Fruit fly (Drosophila melanogaster) whole organism, pupa: Measurements from ENCODE around the gene Glut3.
A peak's percentile ranks its signal among the peaks of the same experiment; 100 is the strongest.

Source experiments
- CG10348 ChIP-seq: fragments of 200-800 bp; sonication (Bioruptor generic); IDR thresholded peaks from 2 replicates; pipeline ENCODE4 v1.3.6; 2022; ENCODE audit warnings: missing biosample characterization, missing genetic modification characterization
- CG12605 ChIP-seq: fragments of 200-800 bp; sonication (Bioruptor generic); IDR thresholded peaks from 2 replicates; pipeline ENCODE4 v1.3.6; 2022; ENCODE audit warnings: missing biosample characterization, missing genetic modification characterization
- CG13204 ChIP-seq: fragments of 200-800 bp; sonication (Bioruptor generic); optimal IDR thresholded peaks from 2 replicates; lab custom pipeline; 2018; ENCODE audit warnings: missing biosample characterization, mild to moderate bottlenecking, missing genetic modification characterization, moderate library complexity
- CG14655 ChIP-seq: fragments of 200-800 bp; sonication (Bioruptor generic); optimal IDR thresholded peaks from 3 replicates; lab custom pipeline; 2017; ENCODE audit warnings: mild to moderate bottlenecking, missing biosample characterization, missing genetic modification reagents, missing genetic modification characterization
- CG15710 ChIP-seq: fragments of 200-800 bp; sonication (Bioruptor generic); optimal IDR thresholded peaks from 2 replicates; lab custom pipeline; 2018; ENCODE audit warnings: missing biosample characterization, mild to moderate bottlenecking, missing genetic modification characterization, moderate library complexity
- CG17806 ChIP-seq: fragments of 200-800 bp; sonication (Bioruptor generic); optimal IDR thresholded peaks from 2 replicates; lab custom pipeline; 2018; ENCODE audit warnings: missing biosample characterization, mild to moderate bottlenecking, missing genetic modification characterization, moderate library complexity
- CG32121 ChIP-seq: fragments of 200-800 bp; sonication (Bioruptor generic); IDR thresholded peaks from 2 replicates; pipeline ENCODE4 v1.3.6; 2022; ENCODE audit warnings: missing biosample characterization, missing genetic modification characterization
- CG34367 ChIP-seq: fragments of 200-800 bp; sonication (Bioruptor generic); optimal IDR thresholded peaks from 2 replicates; lab custom pipeline; 2018; ENCODE audit warnings: missing biosample characterization, mild to moderate bottlenecking, missing genetic modification characterization
- CG4496 ChIP-seq: fragments of 200-800 bp; sonication (Bioruptor generic); IDR thresholded peaks from 3 replicates; pipeline ENCODE4 v1.3.6; 2022; ENCODE audit warnings: missing biosample characterization, missing genetic modification characterization
- CG8159 ChIP-seq: fragments of 200-800 bp; sonication (Bioruptor generic); optimal IDR thresholded peaks from 3 replicates; lab custom pipeline; 2018; ENCODE audit warnings: missing biosample characterization, mild to moderate bottlenecking, missing genetic modification characterization, moderate library complexity
- CG8301 ChIP-seq: fragments of 200-800 bp; sonication (Bioruptor generic); optimal IDR thresholded peaks from 2 replicates; lab custom pipeline; 2018; ENCODE audit warnings: missing biosample characterization, mild to moderate bottlenecking, missing genetic modification characterization
- CG9948 ChIP-seq: fragments of 200-800 bp; sonication (Bioruptor generic); optimal IDR thresholded peaks from 2 replicates; lab custom pipeline; 2018; ENCODE audit warnings: missing biosample characterization, mild to moderate bottlenecking, missing genetic modification characterization, moderate library complexity
- D1 ChIP-seq: fragments of 200-800 bp; sonication (Bioruptor generic); optimal IDR thresholded peaks from 2 replicates; lab custom pipeline; 2018; ENCODE audit warnings: missing biosample characterization, mild to moderate bottlenecking, missing genetic modification characterization, moderate library complexity
- EcR ChIP-seq: fragments of 200-800 bp; sonication (Bioruptor generic); optimal IDR thresholded peaks from 3 replicates; lab custom pipeline; 2019; ENCODE audit warnings: missing biosample characterization, missing genetic modification characterization, mild to moderate bottlenecking, moderate library complexity, missing genetic modification reagents
- Ets98B ChIP-seq: fragments of 200-800 bp; sonication (Bioruptor generic); IDR thresholded peaks from 2 replicates; pipeline ENCODE4 v1.3.6; 2022; ENCODE audit warnings: missing biosample characterization, missing genetic modification characterization
- Pif1A ChIP-seq: fragments of 200-800 bp; sonication (Bioruptor generic); optimal IDR thresholded peaks from 3 replicates; lab custom pipeline; 2016; ENCODE audit warnings: missing biosample characterization, missing genetic modification characterization
- Pif1B ChIP-seq: fragments of 200-800 bp; sonication (Bioruptor generic); optimal IDR thresholded peaks from 3 replicates; lab custom pipeline; 2016; ENCODE audit warnings: missing biosample characterization, missing genetic modification characterization
- Snoo ChIP-seq: fragments of 200-800 bp; sonication (Bioruptor generic); optimal IDR thresholded peaks from 3 replicates; lab custom pipeline; 2017; ENCODE audit warnings: missing biosample characterization, mild to moderate bottlenecking, missing genetic modification characterization, inconsistent platforms
- fd96Ca ChIP-seq: fragments of 200-800 bp; sonication (Bioruptor generic); IDR thresholded peaks from 3 replicates; pipeline ENCODE4 v1.3.6; 2022; ENCODE audit warnings: missing biosample characterization, missing genetic modification characterization
- gl ChIP-seq: fragments of 200-800 bp; sonication (Bioruptor generic); optimal IDR thresholded peaks from 2 replicates; lab custom pipeline; 2018; ENCODE audit warnings: missing biosample characterization, mild to moderate bottlenecking, missing genetic modification characterization
- rn ChIP-seq: fragments of 200-800 bp; sonication (Bioruptor generic); IDR thresholded peaks from 2 replicates; pipeline ENCODE4 v1.3.6; 2022; ENCODE audit warnings: missing biosample characterization, missing genetic modification characterization

The Glut3 gene

DNA sequence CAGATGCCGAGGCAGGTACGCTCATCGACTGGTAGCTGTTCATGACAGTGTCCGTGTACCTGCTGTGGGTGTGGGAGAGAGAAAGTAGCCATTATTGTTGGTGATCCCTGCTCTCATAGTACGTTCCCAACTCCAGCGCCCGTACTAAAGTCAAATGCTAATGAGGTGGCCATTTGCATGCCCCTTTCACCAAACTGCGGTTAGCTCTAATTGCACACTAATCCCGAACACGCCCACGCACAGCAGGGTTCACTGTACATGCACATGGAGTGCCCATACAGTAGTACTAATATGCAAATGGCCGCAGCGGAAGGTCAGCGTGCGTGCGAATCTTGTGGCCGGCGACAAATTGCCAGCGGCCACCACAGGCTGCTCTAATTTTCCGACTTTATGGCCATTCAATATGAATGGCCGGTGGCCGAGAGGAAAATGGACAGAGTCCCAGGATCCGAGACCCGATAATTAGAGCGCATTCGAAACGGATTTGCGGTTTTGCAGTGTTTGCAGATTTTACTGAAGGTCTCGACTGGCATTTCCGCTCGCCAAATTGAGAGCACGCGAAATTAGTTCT lies 38.2 kb downstream of the Glut3 start:
- TF ChIP-seq CG34367 (tag; lab: Kevin White, UChicago) (no peak), CG4496 (no peak), fd96Ca (GFP tag; lab: Robert Waterston, UW) (no peak), Pif1B (no peak), CG12605 (GFP tag; lab: Robert Waterston, UW) (no peak), CG13204 (GFP tag; lab: Kevin White, UChicago) (no peak), Snoo (no peak), CG17806 (no peak), CG14655 (GFP tag; lab: Kevin White, UChicago) (no peak), CG8301 (no peak), EcR (GFP tag; lab: Kevin White, UChicago) (no peak)

DNA sequence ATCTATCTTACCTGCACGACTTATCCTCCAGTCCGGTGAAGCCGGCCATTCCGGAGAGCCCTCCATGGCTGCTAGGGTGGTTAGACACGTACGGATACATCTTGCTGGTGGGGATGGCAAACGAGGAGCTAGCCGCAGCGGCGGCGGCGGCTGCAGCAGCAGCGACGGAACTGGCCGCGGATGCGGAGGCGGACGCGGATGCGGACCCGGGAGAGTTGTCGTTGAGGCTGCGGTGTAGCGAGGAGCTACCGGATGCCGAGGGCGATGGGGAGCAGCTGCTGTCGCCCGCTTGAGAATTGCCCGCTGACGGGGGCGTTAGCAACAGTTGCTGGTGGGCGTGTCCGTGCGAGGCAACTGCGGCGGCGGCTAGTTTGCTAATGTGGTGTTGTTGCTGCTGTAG lies 39.0 kb downstream of the Glut3 start:
- TF ChIP-seq CG13204 (GFP tag; lab: Kevin White, UChicago) = no peak
- no peak for TF ChIP-seq CG10348 (GFP tag; lab: Robert Waterston, UW)
- TF ChIP-seq CG4496 = no peak
- TF ChIP-seq Pif1B = no peak
- no peak for TF ChIP-seq CG8159
- TF ChIP-seq CG15710 = no peak
- TF ChIP-seq fd96Ca (GFP tag; lab: Robert Waterston, UW) = no peak
- TF ChIP-seq rn (GFP tag; lab: Robert Waterston, UW) = no peak
- no peak for TF ChIP-seq CG9948
- TF ChIP-seq CG8301 = no peak
- no peak for TF ChIP-seq Snoo
- no peak for TF ChIP-seq Ets98B
- TF ChIP-seq EcR (GFP tag; lab: Kevin White, UChicago) = no peak
- TF ChIP-seq CG17806 = no peak
- TF ChIP-seq Pif1A (GFP tag; lab: Kevin White, UChicago) = no peak
- TF ChIP-seq CG14655 (GFP tag; lab: Kevin White, UChicago) = no peak
- no peak for TF ChIP-seq CG32121 (GFP tag; lab: Robert Waterston, UW)
- no peak for TF ChIP-seq D1 (tag; lab: Kevin White, UChicago)
- no peak for TF ChIP-seq CG12605 (GFP tag; lab: Robert Waterston, UW)
- TF ChIP-seq, all 21 proteins: peak for 0

DNA sequence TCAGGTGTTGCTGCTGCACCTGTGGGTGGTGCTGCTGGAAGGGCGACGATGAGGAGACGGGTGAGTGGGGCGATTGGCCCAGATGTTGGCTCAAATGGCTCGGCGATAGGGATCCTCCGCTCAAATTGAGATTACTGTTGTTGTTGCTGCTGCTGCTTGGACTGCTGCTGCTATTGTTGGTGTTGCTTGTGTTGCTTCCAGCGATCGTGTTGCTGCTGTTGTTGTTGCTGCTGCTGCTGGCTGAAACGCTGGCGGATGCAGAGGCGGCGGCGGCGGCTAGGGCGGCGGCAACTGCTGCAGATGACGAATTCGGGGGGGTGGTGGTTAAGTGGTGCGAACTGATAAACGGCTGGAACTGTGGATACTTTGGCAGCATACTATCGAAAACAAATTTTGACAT lies 39.5 kb downstream of the Glut3 start:
- TF ChIP-seq CG8159 = no peak
- TF ChIP-seq fd96Ca (GFP tag; lab: Robert Waterston, UW) = no peak
- no peak for TF ChIP-seq rn (GFP tag; lab: Robert Waterston, UW)
- TF ChIP-seq CG17806 = no peak
- no peak for TF ChIP-seq EcR (GFP tag; lab: Kevin White, UChicago)
- no peak for TF ChIP-seq Pif1A (GFP tag; lab: Kevin White, UChicago)
- no peak for TF ChIP-seq CG12605 (GFP tag; lab: Robert Waterston, UW)
- no peak for TF ChIP-seq Ets98B
- TF ChIP-seq CG8301 = no peak
- TF ChIP-seq CG10348 (GFP tag; lab: Robert Waterston, UW) = no peak
- no peak for TF ChIP-seq Pif1B
- TF ChIP-seq CG9948 = no peak

DNA sequence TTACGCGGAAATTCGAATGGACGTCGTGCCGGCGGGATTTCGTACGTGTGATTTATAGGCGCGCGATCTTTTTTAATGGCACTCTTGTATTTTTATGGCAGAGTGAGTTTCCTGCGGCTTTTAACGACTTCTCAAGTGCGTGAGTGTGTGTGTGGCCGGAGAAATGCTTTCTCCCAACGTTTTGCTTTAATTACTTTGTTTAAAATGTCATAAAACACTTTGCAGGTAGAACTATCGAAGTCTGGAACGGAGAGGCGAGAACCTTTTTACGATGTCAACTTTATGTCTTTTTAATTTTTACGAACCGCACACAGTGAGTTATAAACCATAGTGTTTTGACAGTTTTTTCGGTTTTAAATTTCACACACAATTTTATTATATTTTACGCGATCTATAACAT lies 41.0 kb downstream of the Glut3 start:
- TF ChIP-seq rn (GFP tag; lab: Robert Waterston, UW) = no peak
- no peak for TF ChIP-seq CG13204 (GFP tag; lab: Kevin White, UChicago)
- TF ChIP-seq CG8301 = no peak
- no peak for TF ChIP-seq CG14655 (GFP tag; lab: Kevin White, UChicago)
- TF ChIP-seq EcR (GFP tag; lab: Kevin White, UChicago) = no peak
- no peak for TF ChIP-seq CG32121 (GFP tag; lab: Robert Waterston, UW)
- no peak for TF ChIP-seq D1 (tag; lab: Kevin White, UChicago)
- TF ChIP-seq CG15710 = no peak
- no peak for TF ChIP-seq Pif1B
- no peak for TF ChIP-seq gl (tag; lab: Kevin White, UChicago)
- TF ChIP-seq Ets98B = no peak

DNA sequence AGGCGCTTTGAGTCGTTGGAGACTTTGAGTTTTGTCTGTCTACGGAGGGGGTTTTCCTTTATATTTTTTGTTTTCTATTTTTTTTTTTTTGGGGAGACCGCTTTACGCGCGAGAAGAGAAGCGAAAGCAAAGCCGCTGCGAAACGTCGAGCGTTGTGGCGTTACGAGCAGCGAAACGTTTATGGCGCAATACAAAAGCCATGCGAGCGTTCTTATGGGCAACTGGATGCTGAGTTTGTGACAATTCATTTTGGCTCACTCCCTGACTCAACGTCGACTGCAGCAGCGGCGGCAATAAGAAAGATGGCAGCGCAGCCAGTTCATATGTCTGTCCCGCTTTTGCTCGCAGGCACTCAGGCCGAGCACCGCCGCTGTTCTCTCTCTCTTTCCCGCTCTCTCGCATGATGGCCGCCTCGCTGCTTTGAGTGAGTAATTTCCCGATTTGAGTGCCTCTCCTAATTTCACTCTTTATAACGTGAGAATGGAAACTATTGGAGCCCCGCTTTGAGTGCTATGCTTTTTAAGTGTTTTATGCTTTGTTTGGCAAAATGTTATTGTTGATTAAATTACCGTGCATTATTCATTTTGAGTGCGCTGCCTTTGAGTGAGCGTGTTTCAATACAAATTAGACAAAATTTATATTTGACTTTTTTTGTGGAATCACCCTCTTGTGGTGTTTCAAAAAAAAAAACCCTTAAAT lies 41.9 kb downstream of the Glut3 start, which contains the start of gene abd-A:
abd-A (minus strand) TSS at position 191 of the 699 bp plus-strand sequence.
- 0 out of 2 replicates have a peak, but pooled peaks have one; percentile 16 for TF ChIP-seq Ets98B
- peak; percentile 11 for TF ChIP-seq CG15710
- no peak for TF ChIP-seq Snoo
- TF ChIP-seq CG12605 (GFP tag; lab: Robert Waterston, UW) = no peak
- no peak for TF ChIP-seq Pif1B
- TF ChIP-seq Pif1A (GFP tag; lab: Kevin White, UChicago) = no peak
- TF ChIP-seq CG8301 = no peak
- TF ChIP-seq CG9948 = no peak
- TF ChIP-seq EcR (GFP tag; lab: Kevin White, UChicago) = no peak
- 0 out of 3 replicates have a peak, but pooled peaks have one; percentile 15 for TF ChIP-seq fd96Ca (GFP tag; lab: Robert Waterston, UW)
- no peak for TF ChIP-seq gl (tag; lab: Kevin White, UChicago)
- TF ChIP-seq rn (GFP tag; lab: Robert Waterston, UW) = no peak
- no peak for TF ChIP-seq D1 (tag; lab: Kevin White, UChicago)
- no peak for TF ChIP-seq CG8159
- TF ChIP-seq CG13204 (GFP tag; lab: Kevin White, UChicago) = peak; percentile 47
- TF ChIP-seq CG17806 = no peak
- TF ChIP-seq CG4496 = no peak
- TF ChIP-seq CG32121 (GFP tag; lab: Robert Waterston, UW) = peak; percentile 38; the same call in 1 of the 2 replicates
- no peak for TF ChIP-seq CG10348 (GFP tag; lab: Robert Waterston, UW)
- TF ChIP-seq CG14655 (GFP tag; lab: Kevin White, UChicago) = peak; percentile 6
- TF ChIP-seq CG34367 (tag; lab: Kevin White, UChicago) = peak; percentile 21

DNA sequence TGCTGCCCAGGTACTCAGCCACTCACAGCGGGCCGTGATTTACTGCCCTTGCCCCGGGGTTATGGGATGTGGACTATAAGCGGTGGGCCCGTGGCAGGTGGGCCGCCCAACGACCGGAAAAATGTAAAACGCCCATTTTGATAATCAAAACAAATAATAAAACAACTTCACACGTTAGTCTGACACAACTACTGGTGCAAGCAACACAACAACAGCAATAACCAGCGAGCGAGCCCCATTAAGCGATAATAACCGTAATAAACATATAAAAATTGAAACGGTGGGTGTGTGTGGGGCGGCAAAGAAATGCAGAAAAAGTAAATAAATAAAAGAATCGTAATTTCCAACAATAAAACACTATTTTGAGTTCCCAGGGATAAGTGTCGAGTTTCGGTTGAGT lies 43.8 kb downstream of the Glut3 start:
- TF ChIP-seq CG15710 (no peak), CG14655 (GFP tag; lab: Kevin White, UChicago) (no peak), CG17806 (no peak), CG8301 (no peak), CG10348 (GFP tag; lab: Robert Waterston, UW) (no peak), gl (tag; lab: Kevin White, UChicago) (no peak), EcR (GFP tag; lab: Kevin White, UChicago) (no peak), CG9948 (no peak), rn (GFP tag; lab: Robert Waterston, UW) (no peak), Ets98B (no peak), D1 (tag; lab: Kevin White, UChicago) (no peak), CG32121 (GFP tag; lab: Robert Waterston, UW) (no peak), Pif1B (no peak), CG8159 (no peak), CG13204 (GFP tag; lab: Kevin White, UChicago) (no peak), Pif1A (GFP tag; lab: Kevin White, UChicago) (no peak), Snoo (no peak), CG4496 (no peak)
